Fruit fly (Drosophila melanogaster): ENCODE results near the gene Best4.

The Best4 gene

dm6 chr3L:15298658-15299057 lies at the start of gene Best4:
Gene Best4, plus strand, starts transcription at chr3L:15298958.
- TF ChIP-seq usp (GFP tag; optimal IDR thresholded peaks at IDR 0.05): no peak
- no peak for TF ChIP-seq h (GFP tag; optimal IDR thresholded peaks at IDR 0.05)
- no peak for TF ChIP-seq dsf (GFP tag; optimal IDR thresholded peaks at IDR 0.05; ENCODE audit: borderline replicate concordance)
- TF ChIP-seq psq (GFP tag; optimal IDR thresholded peaks at IDR 0.05): no peak
- no peak for TF ChIP-seq brk (GFP tag; optimal IDR thresholded peaks at IDR 0.05)
- TF ChIP-seq lola (GFP tag; optimal IDR thresholded peaks at IDR 0.05): no peak
- no peak for TF ChIP-seq rgr (GFP tag; optimal IDR thresholded peaks at IDR 0.05)
- no peak for TF ChIP-seq CrebA (GFP tag; optimal IDR thresholded peaks at IDR 0.05; ENCODE audit: borderline replicate concordance)
- no peak for TF ChIP-seq Vsx2 (GFP tag; optimal IDR thresholded peaks at IDR 0.05; ENCODE audit: partially characterized antibody)
- TF ChIP-seq N (GFP tag; optimal IDR thresholded peaks at IDR 0.05): no peak
- TF ChIP-seq Abd-B (GFP tag; optimal IDR thresholded peaks at IDR 0.05): no peak
- no peak for TF ChIP-seq Hnf4 (GFP tag; optimal IDR thresholded peaks at IDR 0.05)
- TF ChIP-seq pan (optimal IDR thresholded peaks at IDR 0.05): no peak

DNA sequence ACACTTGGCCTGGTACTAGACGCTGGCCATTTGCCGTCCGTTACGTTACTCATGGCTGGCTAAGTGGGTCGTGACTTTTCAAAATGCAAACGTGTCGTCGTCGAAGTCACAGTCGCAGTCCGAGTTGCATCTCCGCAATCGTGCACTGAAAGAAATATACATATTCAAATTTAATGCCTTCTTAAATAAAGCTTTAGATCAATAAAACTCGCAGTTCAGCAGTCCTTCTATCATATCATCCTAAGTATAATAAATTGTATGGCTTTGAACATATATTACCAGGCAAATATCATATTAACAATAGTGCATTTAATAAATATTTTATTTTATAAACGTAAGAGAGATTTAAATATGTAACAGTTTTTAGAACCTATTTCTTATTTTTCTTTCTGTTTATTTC lies 49.0 kb upstream of the Best4 start:
- TF ChIP-seq sv (GFP tag; optimal IDR thresholded peaks at IDR 0.05) (no peak), pan (optimal IDR thresholded peaks at IDR 0.05) (no peak), dl (GFP tag; optimal IDR thresholded peaks at IDR 0.05; ENCODE audit: insufficient read depth in 1 of 2, partially characterized antibody in 2 of 2) (no peak), N (GFP tag; optimal IDR thresholded peaks at IDR 0.05) (no peak), Abd-B (GFP tag; optimal IDR thresholded peaks at IDR 0.05) (no peak), Hr78 (GFP tag; optimal IDR thresholded peaks at IDR 0.05) (no peak), ey (GFP tag; optimal IDR thresholded peaks at IDR 0.05) (no peak), HLH106 (tag; optimal IDR thresholded peaks at IDR 0.05) (no peak), CG9705 (GFP tag; optimal IDR thresholded peaks at IDR 0.05) (no peak), h (GFP tag; optimal IDR thresholded peaks at IDR 0.05) (no peak), Dfd (GFP tag; optimal IDR thresholded peaks at IDR 0.05) (no peak), woc (GFP tag; optimal IDR thresholded peaks at IDR 0.05) (no peak), fru (GFP tag; optimal IDR thresholded peaks at IDR 0.05) (no peak)

dm6 chr3L:15251759-15252322 lies 46.9 kb upstream of the Best4 start:
- TF ChIP-seq Vsx2 (GFP tag; optimal IDR thresholded peaks at IDR 0.05; ENCODE audit: partially characterized antibody) (no peak), brk (GFP tag; optimal IDR thresholded peaks at IDR 0.05) (no peak), Hr78 (GFP tag; optimal IDR thresholded peaks at IDR 0.05) (no peak), N (GFP tag; optimal IDR thresholded peaks at IDR 0.05) (no peak), foxo (GFP tag; optimal IDR thresholded peaks at IDR 0.05) (no peak), br (GFP tag; optimal IDR thresholded peaks at IDR 0.05) (no peak), ey (GFP tag; optimal IDR thresholded peaks at IDR 0.05) (no peak), rgr (GFP tag; optimal IDR thresholded peaks at IDR 0.05) (no peak), Sp1 (GFP tag; optimal IDR thresholded peaks at IDR 0.05) (no peak), CG9705 (GFP tag; optimal IDR thresholded peaks at IDR 0.05) (no peak), Rel (GFP tag; optimal IDR thresholded peaks at IDR 0.05) (no peak), Rel (tag; optimal IDR thresholded peaks at IDR 0.05) (no peak)

- TF ChIP-seq foxo (GFP tag; optimal IDR thresholded peaks at IDR 0.05): no peak
- TF ChIP-seq CG9705 (GFP tag; optimal IDR thresholded peaks at IDR 0.05): no peak
- no peak for TF ChIP-seq rgr (GFP tag; optimal IDR thresholded peaks at IDR 0.05)
- TF ChIP-seq br (GFP tag; optimal IDR thresholded peaks at IDR 0.05): no peak
- no peak for TF ChIP-seq CG32264 (GFP tag; optimal IDR thresholded peaks at IDR 0.05)
- no peak for TF ChIP-seq OdsH (GFP tag; optimal IDR thresholded peaks at IDR 0.05)
- TF ChIP-seq N (GFP tag; optimal IDR thresholded peaks at IDR 0.05): no peak
- no peak for TF ChIP-seq Dfd (GFP tag; optimal IDR thresholded peaks at IDR 0.05)
- no peak for TF ChIP-seq dl (GFP tag; optimal IDR thresholded peaks at IDR 0.05; ENCODE audit: insufficient read depth in 1 of 2, partially characterized antibody in 2 of 2)
- TF ChIP-seq brk (GFP tag; optimal IDR thresholded peaks at IDR 0.05): no peak
- no peak for TF ChIP-seq lola (GFP tag; optimal IDR thresholded peaks at IDR 0.05)
- no peak for TF ChIP-seq sv (GFP tag; optimal IDR thresholded peaks at IDR 0.05)
- no peak for TF ChIP-seq Sp1 (GFP tag; optimal IDR thresholded peaks at IDR 0.05)
- TF ChIP-seq GATAd (GFP tag; optimal IDR thresholded peaks at IDR 0.05): no peak
- no peak for TF ChIP-seq dmrt93B (GFP tag; optimal IDR thresholded peaks at IDR 0.05)
- TF ChIP-seq Rel (GFP tag; optimal IDR thresholded peaks at IDR 0.05): no peak
- TF ChIP-seq Rel (tag; optimal IDR thresholded peaks at IDR 0.05): no peak
- TF ChIP-seq tai (GFP tag; optimal IDR thresholded peaks at IDR 0.05): no peak
These were observed 46.2 kb upstream of the Best4 start for dm6 chr3L:15252562-15252961.

Measured in whole organism, wandering third instar larva.